Fruit fly (Drosophila melanogaster) whole organism, embryonic: Measurements from ENCODE around the gene SREBP.

Experiments used
- Abd-B ChIP-seq: fragments of 200-800 bp; sonication (Bioruptor generic); optimal IDR thresholded peaks from 2 replicates; lab custom pipeline; 2018; ENCODE audit warnings: missing biosample characterization, mild to moderate bottlenecking, missing genetic modification characterization, moderate library complexity
- Atf6 ChIP-seq: fragments of 200-800 bp; sonication (Bioruptor generic); IDR thresholded peaks from 2 replicates; pipeline ENCODE4 v1.3.6; 2022; ENCODE audit warnings: missing biosample characterization, missing genetic modification characterization
- B-H2 ChIP-seq: fragments of 200-800 bp; sonication (Bioruptor generic); optimal IDR thresholded peaks from 2 replicates; lab custom pipeline; 2018; ENCODE audit warnings: missing biosample characterization, mild to moderate bottlenecking, missing genetic modification characterization
- Bgb ChIP-seq: fragments of 200-800 bp; sonication (Bioruptor generic); IDR thresholded peaks from 2 replicates; pipeline ENCODE4 v1.3.6; 2022; ENCODE audit warnings: missing biosample characterization, missing genetic modification characterization; ENCODE audit not compliant: partially characterized antibody
- CG1024 ChIP-seq: fragments of 200-800 bp; sonication (Bioruptor generic); IDR thresholded peaks from 2 replicates; pipeline ENCODE4 v1.3.6; 2022; ENCODE audit warnings: missing biosample characterization, missing genetic modification characterization
- CG10267 ChIP-seq: fragments of 200-800 bp; sonication (Bioruptor generic); optimal IDR thresholded peaks from 2 replicates; lab custom pipeline; 2018; ENCODE audit warnings: missing biosample characterization, mild to moderate bottlenecking, missing genetic modification characterization, moderate library complexity
- CG10366 ChIP-seq: fragments of 200-800 bp; sonication (Bioruptor generic); IDR thresholded peaks from 2 replicates; pipeline ENCODE4 v1.3.6; 2022; ENCODE audit warnings: missing biosample characterization, missing genetic modification characterization
- CG11504 ChIP-seq: fragments of 200-800 bp; sonication (Bioruptor generic); optimal IDR thresholded peaks from 3 replicates; lab custom pipeline; 2019; ENCODE audit warnings: missing biosample characterization, mild to moderate bottlenecking, missing genetic modification characterization, moderate library complexity
- CG11723 ChIP-seq: fragments of 200-800 bp; sonication (Bioruptor generic); optimal IDR thresholded peaks from 2 replicates; lab custom pipeline; 2017; ENCODE audit warnings: missing biosample characterization, mild to moderate bottlenecking, missing genetic modification characterization
- CG17385 ChIP-seq: fragments of 200-800 bp; sonication (Bioruptor generic); optimal IDR thresholded peaks from 3 replicates; lab custom pipeline; 2018; ENCODE audit warnings: missing biosample characterization, mild to moderate bottlenecking, missing genetic modification characterization
- CG17829 ChIP-seq: fragments of 200-800 bp; optimal IDR thresholded peaks from 2 replicates; lab custom pipeline; 2019; ENCODE audit warnings: missing biosample characterization, mild to moderate bottlenecking, missing genetic modification characterization, moderate library complexity
- CG2202 ChIP-seq: fragments of 200-800 bp; sonication (Bioruptor generic); optimal IDR thresholded peaks from 2 replicates; lab custom pipeline; 2018; ENCODE audit warnings: missing biosample characterization, mild to moderate bottlenecking, missing genetic modification characterization
- CG30020 ChIP-seq: fragments of 200-800 bp; optimal IDR thresholded peaks from 2 replicates; lab custom pipeline; 2019; ENCODE audit warnings: missing biosample characterization, mild to moderate bottlenecking, missing genetic modification characterization, moderate library complexity
- CG30431 ChIP-seq: fragments of 200-800 bp; sonication (Bioruptor generic); optimal IDR thresholded peaks from 2 replicates; lab custom pipeline; 2017; ENCODE audit warnings: missing biosample characterization, missing genetic modification characterization
- CG34422 ChIP-seq: fragments of 200-800 bp; sonication (Bioruptor generic); IDR thresholded peaks from 3 replicates; pipeline ENCODE4 v1.3.6; 2022; ENCODE audit warnings: missing biosample characterization, missing genetic modification characterization
- CG3726 ChIP-seq: fragments of 200-800 bp; sonication (Bioruptor generic); IDR thresholded peaks from 3 replicates; pipeline ENCODE4, ENCODE4 v1.3.6; 2022; ENCODE audit warnings: missing biosample characterization, missing genetic modification characterization
- CG4854 ChIP-seq: fragments of 200-800 bp; sonication (Bioruptor generic); optimal IDR thresholded peaks from 2 replicates; lab custom pipeline; 2016; ENCODE audit warnings: missing biosample characterization, missing genetic modification characterization, inconsistent platforms
- CG9215 ChIP-seq: fragments of 200-800 bp; sonication (Bioruptor generic); IDR thresholded peaks from 2 replicates; pipeline ENCODE4 v1.3.6; 2022; ENCODE audit warnings: missing biosample characterization, missing genetic modification characterization
- CG9797 ChIP-seq: fragments of 200-800 bp; sonication (Bioruptor generic); optimal IDR thresholded peaks from 3 replicates; lab custom pipeline; 2018; ENCODE audit warnings: missing biosample characterization, mild to moderate bottlenecking, missing genetic modification characterization
- Doc2 ChIP-seq: fragments of 200-800 bp; sonication (Bioruptor generic); IDR thresholded peaks from 2 replicates; pipeline ENCODE4 v1.3.6; 2022; ENCODE audit warnings: missing biosample characterization, missing genetic modification characterization
- Eip74EF ChIP-seq, 2 experiments: fragments of 200-800 bp in 1 of 2; fragments of >200 bp in 1 of 2; sonication (Bioruptor generic) in 1 of 2; optimal IDR thresholded peaks; 2 replicates each; lab custom pipeline; 2017 to 2019; ENCODE audit warnings: missing biosample characterization in 2 of 2, missing genetic modification characterization in 2 of 2, mild to moderate bottlenecking in 1 of 2, moderate library complexity in 1 of 2
- Ets97D ChIP-seq: fragments of 200-800 bp; sonication (Bioruptor generic); optimal IDR thresholded peaks from 3 replicates; lab custom pipeline; 2016; ENCODE audit warnings: missing biosample characterization, missing genetic modification characterization
- Gug ChIP-seq: fragments of 200-800 bp; sonication (Bioruptor generic); IDR thresholded peaks from 4 replicates; pipeline ENCODE4 v1.3.6; 2022; ENCODE audit warnings: missing biosample characterization, missing genetic modification characterization
- HLHmδ ChIP-seq: fragments of 200-800 bp; sonication (Bioruptor generic); optimal IDR thresholded peaks from 2 replicates; lab custom pipeline; 2018; ENCODE audit warnings: missing biosample characterization, mild to moderate bottlenecking, missing genetic modification characterization, moderate library complexity
- Lpt ChIP-seq: fragments of >200 bp; optimal IDR thresholded peaks from 2 replicates; lab custom pipeline; 2018; ENCODE audit warnings: missing biosample characterization, missing genetic modification characterization
- MBD-R2 ChIP-seq: fragments of 200-800 bp; sonication (Bioruptor generic); IDR thresholded peaks from 2 replicates; pipeline ENCODE4 v1.3.6; 2022; ENCODE audit warnings: missing biosample characterization, missing genetic modification characterization
- Rfx ChIP-seq: fragments of 200-800 bp; sonication (Bioruptor generic); IDR thresholded peaks from 2 replicates; pipeline ENCODE4 v1.3.6; 2022; ENCODE audit warnings: missing biosample characterization, missing genetic modification characterization
- Sry-β ChIP-seq: fragments of 200-800 bp; sonication (Bioruptor generic); optimal IDR thresholded peaks from 2 replicates; lab custom pipeline; 2018; ENCODE audit warnings: missing biosample characterization, mild to moderate bottlenecking, missing genetic modification characterization, moderate library complexity
- abd-A ChIP-seq: fragments of 200-800 bp; sonication (Bioruptor generic); optimal IDR thresholded peaks from 3 replicates; lab custom pipeline; 2019; ENCODE audit warnings: missing biosample characterization, mild to moderate bottlenecking, missing genetic modification characterization, moderate library complexity
- bbx ChIP-seq: fragments of 200-800 bp; sonication (Bioruptor generic); IDR thresholded peaks from 2 replicates; pipeline ENCODE4 v1.3.6; 2022; ENCODE audit warnings: missing biosample characterization, missing genetic modification characterization; ENCODE audit not compliant: partially characterized antibody
- dm ChIP-seq: fragments of 200-800 bp; sonication (Bioruptor generic); optimal IDR thresholded peaks from 3 replicates; lab custom pipeline; 2016; ENCODE audit warnings: missing biosample characterization, missing genetic modification characterization
- dmrt99B ChIP-seq: fragments of 200-800 bp; sonication (Bioruptor generic); optimal IDR thresholded peaks from 2 replicates; lab custom pipeline; 2018; ENCODE audit warnings: missing biosample characterization, mild to moderate bottlenecking, missing genetic modification characterization, moderate library complexity
- emc ChIP-seq: fragments of 200-800 bp; sonication (Bioruptor generic); optimal IDR thresholded peaks from 2 replicates; lab custom pipeline; 2016; ENCODE audit warnings: missing biosample characterization, missing genetic modification characterization
- esg ChIP-seq: fragments of 200-800 bp; sonication (Bioruptor generic); conservative IDR thresholded peaks from 2 replicates; pipeline ENCODE4 v1.3.6; 2022; ENCODE audit warnings: missing biosample characterization, missing genetic modification characterization
- ewg ChIP-seq: fragments of 200-800 bp; sonication (Bioruptor generic); optimal IDR thresholded peaks from 3 replicates; lab custom pipeline; 2017; ENCODE audit warnings: mild to moderate bottlenecking, missing biosample characterization, missing genetic modification reagents, missing genetic modification characterization
- eyg ChIP-seq: fragments of 200-800 bp; sonication (Bioruptor generic); optimal IDR thresholded peaks from 3 replicates; lab custom pipeline; 2016; ENCODE audit warnings: missing biosample characterization, missing genetic modification characterization
- fd3F ChIP-seq: fragments of 200-800 bp; sonication (Bioruptor generic); optimal IDR thresholded peaks from 2 replicates; lab custom pipeline; 2018; ENCODE audit warnings: missing biosample characterization, mild to moderate bottlenecking, missing genetic modification characterization, moderate library complexity
- gfzf ChIP-seq: fragments of 200-800 bp; sonication (Bioruptor generic); optimal IDR thresholded peaks from 2 replicates; lab custom pipeline; 2016; ENCODE audit warnings: missing biosample characterization, mild to moderate bottlenecking, missing genetic modification characterization, moderate library complexity
- gsb ChIP-seq: fragments of 200-800 bp; sonication (Bioruptor generic); IDR thresholded peaks from 2 replicates; pipeline ENCODE4 v1.3.6; 2022; ENCODE audit warnings: missing biosample characterization, missing genetic modification characterization
- h ChIP-seq: fragments of >200 bp; optimal IDR thresholded peaks from 2 replicates; lab custom pipeline; 2017
- lbe ChIP-seq: fragments of 200-800 bp; sonication (Bioruptor generic); optimal IDR thresholded peaks from 2 replicates; lab custom pipeline; 2016; ENCODE audit warnings: missing biosample characterization, mild to moderate bottlenecking, missing genetic modification characterization
- mirr ChIP-seq: fragments of 200-800 bp; sonication (Bioruptor generic); optimal IDR thresholded peaks from 3 replicates; lab custom pipeline; 2018; ENCODE audit warnings: missing biosample characterization, mild to moderate bottlenecking, missing genetic modification characterization
- nerfin-2 ChIP-seq: fragments of 200-800 bp; sonication (Bioruptor generic); IDR thresholded peaks from 2 replicates; pipeline ENCODE4 v1.3.6; 2022; ENCODE audit warnings: missing biosample characterization, missing genetic modification characterization; ENCODE audit not compliant: partially characterized antibody
- otp ChIP-seq: fragments of 200-800 bp; sonication (Bioruptor generic); IDR thresholded peaks from 3 replicates; pipeline ENCODE4, ENCODE4 v1.3.6; 2022; ENCODE audit warnings: missing biosample characterization, missing genetic modification characterization
- pum ChIP-seq: fragments of 200-800 bp; sonication (Bioruptor generic); optimal IDR thresholded peaks from 2 replicates; lab custom pipeline; 2016; ENCODE audit warnings: missing biosample characterization, missing genetic modification characterization
- rib ChIP-seq: fragments of 200-800 bp; sonication (Bioruptor generic); IDR thresholded peaks from 2 replicates; pipeline ENCODE4 v1.3.6; 2022; ENCODE audit warnings: missing biosample characterization, missing genetic modification characterization
- seq ChIP-seq: fragments of 200-800 bp; sonication (Bioruptor generic); IDR thresholded peaks from 2 replicates; pipeline ENCODE4 v1.3.6; 2022; ENCODE audit warnings: missing biosample characterization, missing genetic modification characterization
- sr ChIP-seq: fragments of 200-800 bp; sonication (Bioruptor generic); IDR thresholded peaks from 3 replicates; pipeline ENCODE4 v1.3.6; 2022; ENCODE audit warnings: missing biosample characterization, missing genetic modification characterization
- ssp ChIP-seq: fragments of 200-800 bp; sonication (Bioruptor generic); IDR thresholded peaks from 2 replicates; pipeline ENCODE4 v1.3.6; 2022; ENCODE audit warnings: missing biosample characterization, missing genetic modification characterization
- trem ChIP-seq: fragments of 200-800 bp; optimal IDR thresholded peaks from 3 replicates; lab custom pipeline; 2019; ENCODE audit warnings: missing biosample characterization, mild to moderate bottlenecking, missing genetic modification characterization, moderate library complexity
- ttk ChIP-seq: fragments of 200-800 bp; sonication (Bioruptor generic); IDR thresholded peaks from 2 replicates; pipeline ENCODE4 v2.1.2; 2022; ENCODE audit warnings: missing biosample characterization, missing genetic modification characterization

Gene SREBP

DNA sequence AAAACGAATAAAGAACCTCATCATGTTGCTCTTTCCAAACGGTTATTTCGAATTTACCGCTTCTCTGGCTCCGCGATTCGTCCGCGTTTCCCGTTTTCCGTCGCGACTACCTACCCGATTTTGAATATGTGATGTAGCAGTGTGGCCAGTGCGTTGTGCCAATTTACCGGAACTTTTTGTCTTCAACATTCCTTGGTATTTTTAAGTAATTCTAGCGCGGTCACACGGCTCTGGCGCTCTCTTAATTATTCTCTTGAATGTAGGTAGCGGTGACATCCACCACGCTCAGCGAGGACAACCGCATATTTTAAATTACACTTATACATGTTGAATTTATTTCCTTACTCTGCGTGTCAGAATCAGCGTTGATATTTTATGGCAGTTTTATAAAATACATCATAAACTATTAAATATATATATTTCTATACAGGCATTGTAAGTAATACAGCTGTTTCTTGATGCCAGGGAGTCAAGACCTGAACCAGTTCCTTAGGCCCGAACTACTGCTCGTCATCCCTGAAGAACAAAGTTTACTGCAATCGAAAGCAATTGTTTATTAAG lies at the start of gene SREBP, which contains the start of the genes CG42637 and Gyc76C (continued):
- TF ChIP-seq CG10366 (peak; percentile 9; the same call in 1 of the 2 replicates), Gug (no peak), Ets97D (GFP tag; lab: Kevin White, UChicago) (peak; percentile 85), HLHmδ (GFP tag; lab: Kevin White, UChicago) (peak; percentile 5), CG9215 (GFP tag; lab: Robert Waterston, UW) (no peak), seq (no peak; the same call in 1 of the 2 replicates), CG10267 (tag; lab: Kevin White, UChicago) (peak; percentile 66), CG2202 (tag; lab: Kevin White, UChicago) (no peak), CG30431 (no peak), ssp (GFP tag; lab: Robert Waterston, UW) (no peak), esg (GFP tag; lab: Robert Waterston, UW) (no peak), ttk (GFP tag; lab: Robert Waterston, UW) (no peak), abd-A (tag; lab: Kevin White, UChicago) (peak; percentile 60), CG11723 (no peak), bbx (GFP tag; lab: Robert Waterston, UW) (peak; percentile 54; the same call in 1 of the 2 replicates), fd3F (GFP tag; lab: Kevin White, UChicago) (no peak), CG3726 (no peak), MBD-R2 (GFP tag; lab: Robert Waterston, UW) (peak; percentile 44), dm (no peak), Eip74EF (GFP tag; optimal IDR thresholded peaks at IDR 0.05; lab: Kevin White, UChicago) (no peak), Bgb (GFP tag; lab: Robert Waterston, UW) (peak; percentile 57), lbe (GFP tag; lab: Kevin White, UChicago) (peak; percentile 47), CG4854 (no peak), gsb (no peak), CG17385 (GFP tag; lab: Kevin White, UChicago) (no peak), trem (tag; lab: Kevin White, UChicago) (peak; percentile 89), h (no peak), Doc2 (GFP tag; lab: Robert Waterston, UW) (no peak), nerfin-2 (GFP tag; lab: Robert Waterston, UW) (no peak), pum (GFP tag; lab: Kevin White, UChicago) (no peak), dmrt99B (tag; lab: Kevin White, UChicago) (no peak), CG9797 (peak; percentile 96), B-H2 (GFP tag; lab: Kevin White, UChicago) (peak; percentile 51), ewg (GFP tag; lab: Kevin White, UChicago) (peak; percentile 28), emc (GFP tag; lab: Kevin White, UChicago) (no peak), CG34422 (GFP tag; lab: Robert Waterston, UW) (no peak), sr (GFP tag; lab: Robert Waterston, UW) (peak; percentile 66; the same call in 1 of the 3 replicates), CG11504 (tag; lab: Kevin White, UChicago) (peak; percentile 35), Abd-B (peak; percentile 47), eyg (GFP tag; lab: Kevin White, UChicago) (no peak), Rfx (peak; percentile 47; the same call in 1 of the 2 replicates), mirr (GFP tag; lab: Kevin White, UChicago) (peak; percentile 31), Lpt (GFP tag; lab: Kevin White, UChicago) (no peak), rib (GFP tag; lab: Robert Waterston, UW) (no peak), Sry-β (GFP tag; lab: Kevin White, UChicago) (peak; percentile 31), CG17829 (tag; lab: Kevin White, UChicago) (peak; percentile 43), otp (GFP tag; lab: Robert Waterston, UW) (no peak), gfzf (peak; percentile 96), Atf6 (peak; percentile 4; the same call in 1 of the 2 replicates), CG30020 (tag; lab: Kevin White, UChicago) (peak; percentile 42), CG1024 (no peak)
